Fruit fly (Drosophila melanogaster) whole organism, embryonic: ENCODE results near the gene CG14669.
A peak's percentile ranks its signal among the peaks of the same experiment; 100 is the strongest.

Source experiments
- BtbVII ChIP-seq: fragments of 200-800 bp; sonication (Bioruptor generic); optimal IDR thresholded peaks from 3 replicates; lab custom pipeline; 2017; ENCODE audit warnings: missing biosample characterization, mild to moderate bottlenecking, missing genetic modification characterization
- CG11456 ChIP-seq: fragments of 200-800 bp; sonication (Bioruptor generic); IDR thresholded peaks from 3 replicates; pipeline ENCODE4 v1.3.6; 2022; ENCODE audit warnings: missing biosample characterization, missing genetic modification characterization
- CG13775 ChIP-seq: fragments of 200-800 bp; sonication (Bioruptor generic); optimal IDR thresholded peaks from 3 replicates; lab custom pipeline; 2017; ENCODE audit warnings: missing biosample characterization, mild to moderate bottlenecking, missing genetic modification characterization
- CG15011 ChIP-seq: fragments of 200-800 bp; sonication (Bioruptor generic); optimal IDR thresholded peaks from 3 replicates; lab custom pipeline; 2018; ENCODE audit warnings: missing biosample characterization, mild to moderate bottlenecking, missing genetic modification characterization
- CG1529 ChIP-seq: fragments of 200-800 bp; sonication (Bioruptor generic); optimal IDR thresholded peaks from 3 replicates; lab custom pipeline; 2018; ENCODE audit warnings: missing biosample characterization, missing genetic modification characterization
- CG17385 ChIP-seq: fragments of 200-800 bp; sonication (Bioruptor generic); optimal IDR thresholded peaks from 3 replicates; lab custom pipeline; 2018; ENCODE audit warnings: missing biosample characterization, mild to moderate bottlenecking, missing genetic modification characterization
- CG18619 ChIP-seq: fragments of 200-800 bp; sonication (Bioruptor generic); optimal IDR thresholded peaks from 3 replicates; lab custom pipeline; 2017; ENCODE audit warnings: missing biosample characterization, mild to moderate bottlenecking, missing genetic modification characterization
- CG18764 ChIP-seq: fragments of 200-800 bp; sonication (Bioruptor generic); optimal IDR thresholded peaks from 3 replicates; lab custom pipeline; 2016; ENCODE audit warnings: missing biosample characterization, missing genetic modification characterization
- CG31365 ChIP-seq: fragments of 200-800 bp; sonication (Bioruptor generic); optimal IDR thresholded peaks from 2 replicates; lab custom pipeline; 2018; ENCODE audit warnings: missing biosample characterization, mild to moderate bottlenecking, missing genetic modification characterization
- CG31388 ChIP-seq: fragments of 200-800 bp; sonication (Bioruptor generic); optimal IDR thresholded peaks from 2 replicates; lab custom pipeline; 2016; ENCODE audit warnings: missing biosample characterization, missing genetic modification characterization
- CG3407 ChIP-seq: fragments of 200-800 bp; sonication (Bioruptor generic); optimal IDR thresholded peaks from 2 replicates; lab custom pipeline; 2018; ENCODE audit warnings: missing biosample characterization, mild to moderate bottlenecking, missing genetic modification characterization
- CG4730 ChIP-seq: fragments of 200-800 bp; sonication (Bioruptor generic); IDR thresholded peaks from 2 replicates; pipeline ENCODE4 v1.3.6; 2022; ENCODE audit warnings: missing biosample characterization, missing genetic modification characterization
- CG6654 ChIP-seq: fragments of 200-800 bp; sonication (Bioruptor generic); optimal IDR thresholded peaks from 2 replicates; lab custom pipeline; 2017; ENCODE audit warnings: missing biosample characterization, mild to moderate bottlenecking, missing genetic modification characterization
- CG6854 ChIP-seq: fragments of 200-800 bp; sonication (Bioruptor generic); optimal IDR thresholded peaks from 3 replicates; lab custom pipeline; 2017; ENCODE audit warnings: missing biosample characterization, mild to moderate bottlenecking, missing genetic modification characterization
- CG8944 ChIP-seq: fragments of 200-800 bp; sonication (Bioruptor generic); optimal IDR thresholded peaks from 3 replicates; lab custom pipeline; 2016; ENCODE audit warnings: missing biosample characterization, missing genetic modification characterization
- CG9609 ChIP-seq: fragments of 200-800 bp; sonication (Bioruptor generic); optimal IDR thresholded peaks from 3 replicates; lab custom pipeline; 2016; ENCODE audit warnings: missing biosample characterization, missing genetic modification characterization
- CG9932 ChIP-seq: fragments of 200-800 bp; sonication (Bioruptor generic); IDR thresholded peaks from 2 replicates; pipeline ENCODE4 v1.3.6; 2022; ENCODE audit warnings: missing biosample characterization, missing genetic modification characterization
- Drgx ChIP-seq: fragments of 200-800 bp; sonication (Bioruptor generic); IDR thresholded peaks from 2 replicates; pipeline ENCODE4 v1.3.6; 2022; ENCODE audit warnings: missing biosample characterization, missing genetic modification characterization
- HmgZ ChIP-seq: fragments of 200-800 bp; sonication (Bioruptor generic); optimal IDR thresholded peaks from 2 replicates; lab custom pipeline; 2018; ENCODE audit warnings: missing biosample characterization, mild to moderate bottlenecking, missing genetic modification characterization
- Oli ChIP-seq: fragments of 200-800 bp; sonication (Bioruptor generic); optimal IDR thresholded peaks from 2 replicates; lab custom pipeline; 2018; ENCODE audit warnings: missing biosample characterization, mild to moderate bottlenecking, missing genetic modification characterization, moderate library complexity
- Sox102F ChIP-seq: fragments of 200-800 bp; sonication (Bioruptor generic); optimal IDR thresholded peaks from 2 replicates; lab custom pipeline; 2018; ENCODE audit warnings: missing biosample characterization, mild to moderate bottlenecking, missing genetic modification characterization, moderate library complexity
- ac ChIP-seq: fragments of 200-800 bp; sonication (Bioruptor generic); optimal IDR thresholded peaks from 3 replicates; lab custom pipeline; 2017; ENCODE audit warnings: missing biosample characterization, mild to moderate bottlenecking, missing genetic modification characterization
- ase ChIP-seq: fragments of 200-800 bp; sonication (Bioruptor generic); IDR thresholded peaks from 3 replicates; pipeline ENCODE4 v1.3.6; 2022; ENCODE audit warnings: missing biosample characterization, missing genetic modification characterization
- bab2 ChIP-seq: fragments of 200-800 bp; sonication (Bioruptor generic); optimal IDR thresholded peaks from 2 replicates; lab custom pipeline; 2016; ENCODE audit warnings: missing biosample characterization, missing genetic modification characterization
- bigmax ChIP-seq: fragments of 200-800 bp; sonication (Bioruptor generic); optimal IDR thresholded peaks from 2 replicates; lab custom pipeline; 2018; ENCODE audit warnings: missing biosample characterization, mild to moderate bottlenecking, missing genetic modification characterization
- ci ChIP-seq: fragments of 200-800 bp; sonication (Bioruptor generic); IDR thresholded peaks from 3 replicates; pipeline ENCODE4 v1.3.6; 2022; ENCODE audit warnings: missing biosample characterization, missing genetic modification characterization
- disco-r ChIP-seq: fragments of 200-800 bp; sonication (Bioruptor generic); optimal IDR thresholded peaks from 2 replicates; lab custom pipeline; 2016; ENCODE audit warnings: missing biosample characterization, missing genetic modification characterization
- dysf ChIP-seq: fragments of 200-800 bp; sonication (Bioruptor generic); IDR thresholded peaks from 3 replicates; pipeline ENCODE4 v1.3.6; 2022; ENCODE audit warnings: missing biosample characterization, missing genetic modification characterization
- en ChIP-seq: fragments of 200-800 bp; sonication (Bioruptor generic); optimal IDR thresholded peaks from 2 replicates; lab custom pipeline; 2016; ENCODE audit warnings: missing biosample characterization, missing genetic modification characterization
- fru ChIP-seq: fragments of >200 bp; optimal IDR thresholded peaks from 2 replicates; lab custom pipeline; 2017
- gem ChIP-seq: fragments of 200-800 bp; sonication (Bioruptor generic); optimal IDR thresholded peaks from 2 replicates; lab custom pipeline; 2019; ENCODE audit warnings: missing biosample characterization, mild to moderate bottlenecking, missing genetic modification characterization, moderate library complexity
- gt ChIP-seq: fragments of 200-800 bp; sonication (Bioruptor generic); IDR thresholded peaks from 2 replicates; pipeline ENCODE4 v1.3.6; 2022; ENCODE audit warnings: missing biosample characterization, missing genetic modification characterization
- jumu ChIP-seq: fragments of 200-800 bp; sonication (Bioruptor generic); optimal IDR thresholded peaks from 3 replicates; lab custom pipeline; 2016; ENCODE audit warnings: missing biosample characterization, missing genetic modification characterization
- ken ChIP-seq: fragments of 200-800 bp; sonication (Bioruptor generic); IDR thresholded peaks from 3 replicates; pipeline ENCODE4 v1.3.6; 2022; ENCODE audit warnings: missing biosample characterization, missing genetic modification characterization
- klu ChIP-seq: fragments of 200-800 bp; sonication (Bioruptor generic); IDR thresholded peaks from 2 replicates; pipeline ENCODE4 v1.3.6; 2022; ENCODE audit warnings: missing biosample characterization, missing genetic modification characterization
- lov ChIP-seq, 2 experiments: fragments of 200-800 bp in 1 of 2; fragments of >200 bp in 1 of 2; sonication (Bioruptor generic) in 1 of 2; IDR thresholded peaks in 1 of 2; optimal IDR thresholded peaks in 1 of 2; 2 replicates in 1 of 2; 3 replicates in 1 of 2; pipeline versions ENCODE4 v1.3.6 to Lab custom; 2017 to 2022; ENCODE audit warnings: missing biosample characterization in 1 of 2, missing genetic modification characterization in 1 of 2
- luna ChIP-seq: fragments of 200-800 bp; sonication (Bioruptor generic); optimal IDR thresholded peaks from 2 replicates; lab custom pipeline; 2016; ENCODE audit warnings: missing biosample characterization, missing genetic modification characterization
- mld ChIP-seq: fragments of 200-800 bp; sonication (Bioruptor generic); IDR thresholded peaks from 3 replicates; pipeline ENCODE4 v1.3.6; 2022; ENCODE audit warnings: missing biosample characterization, missing genetic modification characterization; ENCODE audit not compliant: partially characterized antibody
- onecut ChIP-seq: fragments of 200-800 bp; sonication (Bioruptor generic); IDR thresholded peaks from 2 replicates; pipeline ENCODE4 v1.3.6; 2022; ENCODE audit warnings: missing biosample characterization, missing genetic modification characterization
- org-1 ChIP-seq: fragments of 200-800 bp; sonication (Bioruptor generic); optimal IDR thresholded peaks from 2 replicates; lab custom pipeline; 2017; ENCODE audit warnings: missing biosample characterization, missing genetic modification characterization
- peb ChIP-seq: fragments of 200-800 bp; sonication (Bioruptor generic); IDR thresholded peaks from 2 replicates; pipeline ENCODE4 v1.3.6; 2022; ENCODE audit warnings: missing biosample characterization, missing genetic modification characterization
- pfk ChIP-seq: fragments of 200-800 bp; sonication (Bioruptor generic); optimal IDR thresholded peaks from 2 replicates; lab custom pipeline; 2018; ENCODE audit warnings: missing biosample characterization, mild to moderate bottlenecking, missing genetic modification characterization, moderate library complexity
- pros ChIP-seq: fragments of 200-800 bp; sonication (Bioruptor generic); optimal IDR thresholded peaks from 3 replicates; lab custom pipeline; 2019; ENCODE audit warnings: missing biosample characterization, mild to moderate bottlenecking, missing genetic modification characterization, moderate library complexity
- pum ChIP-seq: fragments of 200-800 bp; sonication (Bioruptor generic); optimal IDR thresholded peaks from 2 replicates; lab custom pipeline; 2016; ENCODE audit warnings: missing biosample characterization, missing genetic modification characterization
- salm ChIP-seq: fragments of 200-800 bp; sonication (Bioruptor generic); optimal IDR thresholded peaks from 2 replicates; lab custom pipeline; 2018; ENCODE audit warnings: missing biosample characterization, mild to moderate bottlenecking, missing genetic modification characterization
- sc ChIP-seq, 3 experiments: fragments of >200 bp in 2 of 3; fragments of 200-800 bp in 1 of 3; sonication (Bioruptor generic) in 1 of 3; optimal IDR thresholded peaks; 2 replicates in 2 of 3; 3 replicates in 1 of 3; lab custom pipeline; 2017; ENCODE audit warnings: mild to moderate bottlenecking in 1 of 3, missing biosample characterization in 1 of 3, missing genetic modification characterization in 1 of 3, missing genetic modification reagents in 1 of 3
- sim ChIP-seq: fragments of 200-800 bp; sonication (Bioruptor generic); IDR thresholded peaks from 2 replicates; pipeline ENCODE4 v1.3.6; 2022; ENCODE audit warnings: missing biosample characterization, missing genetic modification characterization
- tgo ChIP-seq: fragments of 200-800 bp; sonication (Bioruptor generic); IDR thresholded peaks from 3 replicates; pipeline ENCODE4 v1.3.6; 2022; ENCODE audit warnings: missing biosample characterization, missing genetic modification characterization
- trem ChIP-seq: fragments of 200-800 bp; optimal IDR thresholded peaks from 3 replicates; lab custom pipeline; 2019; ENCODE audit warnings: missing biosample characterization, mild to moderate bottlenecking, missing genetic modification characterization, moderate library complexity
- zfh1 ChIP-seq: fragments of 200-800 bp; sonication (Bioruptor generic); IDR thresholded peaks from 3 replicates; pipeline ENCODE4 v1.3.6; 2022; ENCODE audit warnings: missing biosample characterization, missing genetic modification characterization
- zfh2 ChIP-seq: fragments of 200-800 bp; sonication (Bioruptor generic); optimal IDR thresholded peaks from 2 replicates; lab custom pipeline; 2016; ENCODE audit warnings: missing biosample characterization, missing genetic modification characterization

CG14669 gene

DNA sequence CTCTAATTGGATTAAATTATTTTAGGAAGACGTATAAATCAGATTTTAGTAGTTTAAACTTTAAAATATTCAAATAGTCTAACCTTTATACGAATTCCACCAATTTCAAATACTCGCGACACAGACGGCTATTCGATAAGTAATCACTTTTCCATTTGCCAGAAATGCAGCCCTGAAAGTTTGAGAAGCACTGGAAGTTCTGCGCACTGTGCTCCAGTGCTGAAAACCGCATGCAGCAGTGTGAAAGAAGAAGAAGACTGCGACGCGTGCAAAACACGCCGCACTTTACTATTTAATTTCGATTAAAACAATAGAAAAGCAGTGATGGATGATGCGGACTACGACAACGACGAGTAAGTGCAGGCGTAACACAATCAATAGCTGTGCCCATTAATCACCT lies 42.8 kb upstream of the CG14669 start, which contains the start of gene Polr2F (continued):
- TF ChIP-seq ken (GFP tag; lab: Robert Waterston, UW) = peak; percentile 87
- no peak for TF ChIP-seq CG15011 (GFP tag; lab: Kevin White, UChicago)
- TF ChIP-seq CG11456 (GFP tag; lab: Robert Waterston, UW) = peak; percentile 93
- no peak for TF ChIP-seq ac
- peak; percentile 61 for TF ChIP-seq pfk
- no peak for TF ChIP-seq mld (GFP tag; lab: Robert Waterston, UW)
- no peak for TF ChIP-seq Sox102F (GFP tag; lab: Kevin White, UChicago)
- TF ChIP-seq gem (tag; lab: Kevin White, UChicago) = no peak
- peak; percentile 74 for TF ChIP-seq ase
- TF ChIP-seq CG1529 (GFP tag; lab: Kevin White, UChicago) = peak; percentile 2
- TF ChIP-seq sim (GFP tag; lab: Robert Waterston, UW) = no peak
- peak; percentile 73 for TF ChIP-seq CG18619 (GFP tag; lab: Kevin White, UChicago)
- peak; percentile 64 for TF ChIP-seq CG13775 (GFP tag; lab: Kevin White, UChicago)
- TF ChIP-seq trem = peak; percentile 63
- TF ChIP-seq bigmax = peak; percentile 68
- peak; percentile 97 for TF ChIP-seq zfh2 (GFP tag; lab: Kevin White, UChicago)
- TF ChIP-seq CG9609 = peak; percentile 92
- TF ChIP-seq salm = no peak
- no peak for TF ChIP-seq pros (GFP tag; lab: Kevin White, UChicago)
- TF ChIP-seq Drgx (GFP tag; lab: Robert Waterston, UW) = peak; percentile 63
- peak; percentile 29 for TF ChIP-seq Oli (tag; lab: Kevin White, UChicago)
- TF ChIP-seq CG18764 (GFP tag; lab: Kevin White, UChicago) = peak; percentile 80
- peak; percentile 71 for TF ChIP-seq klu (GFP tag; lab: Robert Waterston, UW)
- TF ChIP-seq ci (GFP tag; lab: Robert Waterston, UW) = peak; percentile 89
- TF ChIP-seq zfh1 (GFP tag; lab: Robert Waterston, UW) = peak; percentile 81
- TF ChIP-seq CG6854 (GFP tag; lab: Kevin White, UChicago) = peak; percentile 68
- TF ChIP-seq dysf (GFP tag; lab: Robert Waterston, UW) = peak; percentile 73
- TF ChIP-seq bab2 (GFP tag; lab: Kevin White, UChicago) = peak; percentile 90
- peak; percentile 98 for TF ChIP-seq CG9932
- TF ChIP-seq lov (optimal IDR thresholded peaks at IDR 0.05; lab: Kevin White, UChicago) = no peak
- TF ChIP-seq lov (GFP tag; IDR thresholded peaks at IDR 0.05; lab: Robert Waterston, UW) = 0 out of 3 replicates have a peak, but pooled peaks have one; percentile 55
- TF ChIP-seq onecut (GFP tag; lab: Robert Waterston, UW) = peak; percentile 57
- TF ChIP-seq sc (optimal IDR thresholded peaks at IDR 0.05; lab: Kevin White, UChicago) = no peak
- TF ChIP-seq sc (GFP tag; optimal IDR thresholded peaks at IDR 0.05; lab: Kevin White, UChicago) = no peak
- peak; percentile 67; the same call in 2 of the 3 replicates for TF ChIP-seq tgo (GFP tag; lab: Robert Waterston, UW)
- TF ChIP-seq en (GFP tag; lab: Kevin White, UChicago) = peak; percentile 49
- TF ChIP-seq fru = no peak
- TF ChIP-seq luna (GFP tag; lab: Kevin White, UChicago) = peak; percentile 84
- TF ChIP-seq CG17385 (GFP tag; lab: Kevin White, UChicago) = peak; percentile 100
- peak; percentile 90 for TF ChIP-seq pum (GFP tag; lab: Kevin White, UChicago)
- 0 out of 2 replicates have a peak, but pooled peaks have one; percentile 19 for TF ChIP-seq peb
- TF ChIP-seq CG31388 (GFP tag; lab: Kevin White, UChicago) = peak; percentile 60
- peak; percentile 48 for TF ChIP-seq BtbVII (GFP tag; lab: Kevin White, UChicago)
- TF ChIP-seq CG31365 = no peak
- TF ChIP-seq disco-r (GFP tag; lab: Kevin White, UChicago) = peak; percentile 72
- TF ChIP-seq HmgZ (tag; lab: Kevin White, UChicago) = peak; percentile 95
- peak; percentile 92 for TF ChIP-seq CG8944 (GFP tag; lab: Kevin White, UChicago)
- TF ChIP-seq CG4730 = peak; percentile 53
- peak; percentile 50 for TF ChIP-seq CG3407 (GFP tag; lab: Kevin White, UChicago)
- TF ChIP-seq CG6654 (GFP tag; lab: Kevin White, UChicago) = peak; percentile 100
- peak; percentile 94 for TF ChIP-seq jumu
- TF ChIP-seq org-1 (GFP tag; lab: Kevin White, UChicago) = no peak
- TF ChIP-seq gt = no peak
